Fruit fly (Drosophila melanogaster): Measurements from ENCODE around the gene FER.
A peak's percentile ranks its signal among the peaks of the same experiment; 100 is the strongest.

The FER gene

dm6 chr3R:9399951-9400392, 5.6 kb upstream of the FER start, which contains the start of gene CG34117 (continued):
- TF ChIP-seq lov (optimal IDR thresholded peaks at IDR 0.05) = no peak
- TF ChIP-seq lov (GFP tag; IDR thresholded peaks at IDR 0.05) = no peak
- TF ChIP-seq CG6254 (GFP tag; optimal IDR thresholded peaks at IDR 0.05) = peak; percentile 50
- no peak for TF ChIP-seq CG7928 (GFP tag; optimal IDR thresholded peaks at IDR 0.05)
- TF ChIP-seq Chrac-16 (GFP tag; optimal IDR thresholded peaks at IDR 0.05) = peak; percentile 84
- TF ChIP-seq CG16863 (GFP tag; optimal IDR thresholded peaks at IDR 0.05) = peak; percentile 41
- TF ChIP-seq Atf6 (GFP tag; IDR thresholded peaks at IDR 0.05) = peak; percentile 82
- TF ChIP-seq fd96Cb (tag; optimal IDR thresholded peaks at IDR 0.05) = peak; percentile 72
- TF ChIP-seq ranshi (GFP tag; IDR thresholded peaks at IDR 0.05) = peak; percentile 87
- peak; percentile 39 for TF ChIP-seq Asciz (GFP tag; optimal IDR thresholded peaks at IDR 0.05)
- TF ChIP-seq CG7271 (tag; optimal IDR thresholded peaks at IDR 0.05) = peak; percentile 38
- TF ChIP-seq CG30403 (GFP tag; optimal IDR thresholded peaks at IDR 0.05) = peak; percentile 86
- TF ChIP-seq ewg (GFP tag; optimal IDR thresholded peaks at IDR 0.05) = peak; percentile 33
- TF ChIP-seq BEAF-32 (GFP tag; optimal IDR thresholded peaks at IDR 0.05) = peak; percentile 16
- no peak for TF ChIP-seq Doc3 (GFP tag; IDR thresholded peaks at IDR 0.05; ENCODE audit: partially characterized antibody)
- TF ChIP-seq salm (tag; optimal IDR thresholded peaks at IDR 0.05) = peak; percentile 67
- TF ChIP-seq HLH3B (GFP tag; IDR thresholded peaks at IDR 0.05) = peak; percentile 81
- TF ChIP-seq CG1603 (tag; optimal IDR thresholded peaks at IDR 0.05) = peak; percentile 66
- peak; percentile 73 for TF ChIP-seq scrt (GFP tag; optimal IDR thresholded peaks at IDR 0.05)
- TF ChIP-seq pfk (GFP tag; optimal IDR thresholded peaks at IDR 0.05) = peak; percentile 32
- peak; percentile 85 for TF ChIP-seq PHDP (tag; optimal IDR thresholded peaks at IDR 0.05)
- TF ChIP-seq CG42726 (GFP tag; IDR thresholded peaks at IDR 0.05; ENCODE audit: partially characterized antibody) = peak; percentile 34; the same call in 1 of the 2 replicates
- peak; percentile 55; the same call in 2 of the 3 replicates for TF ChIP-seq CG7357 (GFP tag; IDR thresholded peaks at IDR 0.05)
- no peak for TF ChIP-seq dimm (GFP tag; IDR thresholded peaks at IDR 0.05)
- peak; percentile 31 for TF ChIP-seq Ravus (GFP tag; IDR thresholded peaks at IDR 0.05)
- TF ChIP-seq knrl (GFP tag; IDR thresholded peaks at IDR 0.05; ENCODE audit: partially characterized antibody) = no peak
- no peak for TF ChIP-seq CG15479 (GFP tag; optimal IDR thresholded peaks at IDR 0.05)
- peak; percentile 17 for TF ChIP-seq mirr (GFP tag; optimal IDR thresholded peaks at IDR 0.05)
- peak; percentile 73 for TF ChIP-seq Bteb2 (GFP tag; optimal IDR thresholded peaks at IDR 0.05)
- no peak for TF ChIP-seq CG10321 (GFP tag; IDR thresholded peaks at IDR 0.05)
- no peak for TF ChIP-seq eyg (GFP tag; optimal IDR thresholded peaks at IDR 0.05)
- TF ChIP-seq CG8944 (GFP tag; optimal IDR thresholded peaks at IDR 0.05) = peak; percentile 55
- peak; percentile 67 for TF ChIP-seq CG18764 (GFP tag; optimal IDR thresholded peaks at IDR 0.05)
- peak; percentile 54 for TF ChIP-seq CG3065 (GFP tag; optimal IDR thresholded peaks at IDR 0.05)
- peak; percentile 45 for TF ChIP-seq Antp (GFP tag; optimal IDR thresholded peaks at IDR 0.05)
- no peak for TF ChIP-seq pb (GFP tag; optimal IDR thresholded peaks at IDR 0.05)
- TF ChIP-seq NK7.1 (GFP tag; optimal IDR thresholded peaks at IDR 0.05) = no peak
- TF ChIP-seq tio (GFP tag; optimal IDR thresholded peaks at IDR 0.05) = peak; percentile 54
- TF ChIP-seq CG11247 (GFP tag; IDR thresholded peaks at IDR 0.05) = peak; percentile 73
- TF ChIP-seq B-H1 (GFP tag; IDR thresholded peaks at IDR 0.05) = peak; percentile 79; the same call in 2 of the 3 replicates
- TF ChIP-seq CG1832 (GFP tag; optimal IDR thresholded peaks at IDR 0.05) = no peak
- TF ChIP-seq CG14667 (GFP tag; IDR thresholded peaks at IDR 0.05) = peak; percentile 78
- no peak for TF ChIP-seq bowl (GFP tag; IDR thresholded peaks at IDR 0.05)
- peak; percentile 76 for TF ChIP-seq CG10654 (GFP tag; optimal IDR thresholded peaks at IDR 0.05)
- TF ChIP-seq Scr (GFP tag; IDR thresholded peaks at IDR 0.05; ENCODE audit: partially characterized antibody) = no peak
- no peak for TF ChIP-seq GATAe (GFP tag; conservative IDR thresholded peaks at IDR 0.05)
- peak; percentile 75 for TF ChIP-seq CG14050 (GFP tag; IDR thresholded peaks at IDR 0.05)
- TF ChIP-seq Myb (GFP tag; optimal IDR thresholded peaks at IDR 0.05) = no peak
- no peak for TF ChIP-seq Doc2 (GFP tag; IDR thresholded peaks at IDR 0.05)
- peak; percentile 55 for TF ChIP-seq CG15011 (GFP tag; optimal IDR thresholded peaks at IDR 0.05)
- TF ChIP-seq ken (GFP tag; IDR thresholded peaks at IDR 0.05) = peak; percentile 86

Measured in whole organism, embryonic.